Worm (Caenorhabditis elegans) whole organism, mixed stage, embryonic: ENCODE measurements around the gene C18H7.12.

Source experiments
- M03D4.4 ChIP-seq: sonication (generic microtip); optimal IDR thresholded peaks from 2 replicates; lab custom pipeline; 2017; ENCODE audit warnings: mild to moderate bottlenecking, missing genetic modification characterization, missing compliant biosample characterization
- blmp-1 ChIP-seq: fragments of 150-350 bp; optimal IDR thresholded peaks from 2 replicates; lab custom pipeline; 2014; ENCODE audit warnings: missing biosample characterization, missing genetic modification characterization
- ceh-39 ChIP-seq: fragments of 150-350 bp; optimal IDR thresholded peaks from 2 replicates; lab custom pipeline; 2014; ENCODE audit warnings: missing biosample characterization, missing genetic modification characterization
- ceh-43 ChIP-seq: fragments of 200-800 bp; sonication (Bioruptor generic); optimal IDR thresholded peaks from 2 replicates; lab custom pipeline; 2018; ENCODE audit warnings: mild to moderate bottlenecking, missing genetic modification characterization, moderate library complexity, missing compliant biosample characterization
- ceh-83 ChIP-seq: fragments of 200-800 bp; sonication (Bioruptor generic); optimal IDR thresholded peaks from 2 replicates; lab custom pipeline; 2018; ENCODE audit warnings: mild to moderate bottlenecking, missing genetic modification characterization, missing compliant biosample characterization
- ces-1 ChIP-seq: fragments of 150-350 bp; optimal IDR thresholded peaks from 2 replicates; lab custom pipeline; 2014; ENCODE audit warnings: missing biosample characterization, missing genetic modification reagents, missing genetic modification characterization
- cnd-1 ChIP-seq: fragments of 200-800 bp; sonication (Bioruptor generic); optimal IDR thresholded peaks from 2 replicates; lab custom pipeline; 2018; ENCODE audit warnings: mild to moderate bottlenecking, missing genetic modification characterization, missing compliant biosample characterization
- drap-1 ChIP-seq: fragments of 200-800 bp; sonication (Bioruptor generic); optimal IDR thresholded peaks from 3 replicates; lab custom pipeline; 2018; ENCODE audit warnings: mild to moderate bottlenecking, missing genetic modification characterization, missing compliant biosample characterization
- elt-1 ChIP-seq: sonication (generic microtip); optimal IDR thresholded peaks from 2 replicates; lab custom pipeline; 2017; ENCODE audit warnings: missing genetic modification characterization, mild to moderate bottlenecking, missing compliant biosample characterization, antibody characterized with exemption, moderate library complexity, borderline replicate concordance; ENCODE audit not compliant: insufficient read depth
- elt-3 ChIP-seq: fragments of 150-350 bp; optimal IDR thresholded peaks from 2 replicates; lab custom pipeline; 2014; ENCODE audit warnings: missing biosample characterization, missing genetic modification characterization
- flh-1 ChIP-seq: fragments of 200-800 bp; sonication (Bioruptor generic); optimal IDR thresholded peaks from 2 replicates; lab custom pipeline; 2018; ENCODE audit warnings: mild to moderate bottlenecking, missing genetic modification characterization, moderate library complexity, missing compliant biosample characterization
- ham-2 ChIP-seq: fragments of 200-800 bp; sonication (Bioruptor generic); optimal IDR thresholded peaks from 2 replicates; lab custom pipeline; 2018; ENCODE audit warnings: mild to moderate bottlenecking, missing genetic modification characterization, missing compliant biosample characterization
- lin-13 ChIP-seq: fragments of 150-350 bp; optimal IDR thresholded peaks from 2 replicates; lab custom pipeline; 2014; ENCODE audit warnings: missing biosample characterization, missing genetic modification characterization
- lin-32 ChIP-seq: fragments of 200-800 bp; sonication (Bioruptor generic); optimal IDR thresholded peaks from 2 replicates; lab custom pipeline; 2018; ENCODE audit warnings: mild to moderate bottlenecking, missing genetic modification characterization, missing compliant biosample characterization
- mab-5 ChIP-seq: fragments of 150-350 bp; optimal IDR thresholded peaks from 2 replicates; lab custom pipeline; 2014; ENCODE audit warnings: missing biosample characterization, missing genetic modification characterization
- mep-1 ChIP-seq: fragments of 150-350 bp; optimal IDR thresholded peaks from 2 replicates; lab custom pipeline; 2017; ENCODE audit warnings: missing biosample characterization, missing genetic modification reagents, missing genetic modification characterization, inconsistent platforms
- mls-2 ChIP-seq: sonication (generic microtip); optimal IDR thresholded peaks from 2 replicates; lab custom pipeline; 2016; ENCODE audit warnings: mild to moderate bottlenecking, missing genetic modification characterization, moderate library complexity, missing compliant biosample characterization
- nhr-12 ChIP-seq: fragments of 150-350 bp; optimal IDR thresholded peaks from 2 replicates; lab custom pipeline; 2014; ENCODE audit warnings: missing biosample characterization, missing genetic modification characterization
- nhr-2 ChIP-seq: fragments of 150-350 bp; optimal IDR thresholded peaks from 2 replicates; lab custom pipeline; 2014; ENCODE audit warnings: missing biosample characterization, missing genetic modification characterization
- nhr-28 ChIP-seq: fragments of 150-350 bp; optimal IDR thresholded peaks from 2 replicates; lab custom pipeline; 2014; ENCODE audit warnings: missing biosample characterization, missing genetic modification characterization
- nhr-76 ChIP-seq: sonication (generic microtip); optimal IDR thresholded peaks from 2 replicates; lab custom pipeline; 2017; ENCODE audit warnings: missing biosample characterization, missing genetic modification characterization
- snpc-4 ChIP-seq: fragments of 150-350 bp; optimal IDR thresholded peaks from 2 replicates; lab custom pipeline; 2014; ENCODE audit warnings: missing biosample characterization, missing genetic modification characterization
- sptf-1 ChIP-seq: sonication (generic microtip); optimal IDR thresholded peaks from 2 replicates; lab custom pipeline; 2017; ENCODE audit warnings: mild to moderate bottlenecking, missing genetic modification characterization, moderate library complexity, missing compliant biosample characterization
- tbx-8 ChIP-seq: fragments of 200-800 bp; sonication (Bioruptor generic); optimal IDR thresholded peaks from 2 replicates; lab custom pipeline; 2018; ENCODE audit warnings: mild to moderate bottlenecking, missing genetic modification characterization, moderate library complexity, missing compliant biosample characterization
- unc-120 ChIP-seq: sonication (generic microtip); optimal IDR thresholded peaks from 2 replicates; lab custom pipeline; 2017; ENCODE audit warnings: missing genetic modification characterization, missing compliant biosample characterization; ENCODE audit not compliant: poor library complexity, severe bottlenecking
- zip-8 ChIP-seq: fragments of 150-350 bp; optimal IDR thresholded peaks from 2 replicates; lab custom pipeline; 2014; ENCODE audit warnings: missing biosample characterization, missing genetic modification characterization
- ztf-11 ChIP-seq: fragments of 150-350 bp; optimal IDR thresholded peaks from 2 replicates; lab custom pipeline; 2014; ENCODE audit warnings: missing biosample characterization, missing genetic modification characterization

C18H7.12 gene

ce11 chrIV:587729-588128 lies at the start of gene C18H7.12:
C18H7.12 (minus strand) TSS chrIV:587829.
- TF ChIP-seq tbx-8 (no peak), nhr-12 (tag; lab: Kevin White, UChicago) (no peak), M03D4.4 (no peak), mab-5 (no peak), drap-1 (GFP tag; lab: Kevin White, UChicago) (no peak), cnd-1 (tag; lab: Kevin White, UChicago) (no peak), ztf-11 (tag; lab: Kevin White, UChicago) (no peak), lin-13 (no peak), zip-8 (tag; lab: Kevin White, UChicago) (no peak)

ce11 chrIV:633565-633964 lies 45.9 kb upstream of the C18H7.12 start:
- TF ChIP-seq nhr-76 (tag; lab: Kevin White, UChicago) (no peak), mls-2 (tag; lab: Kevin White, UChicago) (no peak), unc-120 (no peak), cnd-1 (tag; lab: Kevin White, UChicago) (no peak), lin-13 (no peak), ztf-11 (tag; lab: Kevin White, UChicago) (no peak)

ce11 chrIV:631869-632268 lies 44.2 kb upstream of the C18H7.12 start:
- no peak for TF ChIP-seq ceh-83 (GFP tag; lab: Kevin White, UChicago)
- no peak for TF ChIP-seq ceh-43 (GFP tag; lab: Kevin White, UChicago)
- TF ChIP-seq ceh-39 (tag; lab: Kevin White, UChicago): no peak
- no peak for TF ChIP-seq mep-1 (tag; lab: Kevin White, UChicago)
- TF ChIP-seq flh-1 (GFP tag; lab: Kevin White, UChicago): no peak
- no peak for TF ChIP-seq nhr-28 (tag; lab: Kevin White, UChicago)
- no peak for TF ChIP-seq unc-120
- TF ChIP-seq mls-2 (tag; lab: Kevin White, UChicago): no peak
- no peak for TF ChIP-seq cnd-1 (tag; lab: Kevin White, UChicago)
- TF ChIP-seq sptf-1 (tag; lab: Kevin White, UChicago): no peak
- TF ChIP-seq lin-32 (GFP tag; lab: Kevin White, UChicago): no peak
- no peak for TF ChIP-seq ham-2
- no peak for TF ChIP-seq zip-8 (tag; lab: Kevin White, UChicago)
- TF ChIP-seq ztf-11 (tag; lab: Kevin White, UChicago): no peak
- no peak for TF ChIP-seq ces-1

- no peak for TF ChIP-seq mep-1 (tag; lab: Kevin White, UChicago)
- TF ChIP-seq ztf-11 (tag; lab: Kevin White, UChicago): no peak
- no peak for TF ChIP-seq ceh-83 (GFP tag; lab: Kevin White, UChicago)
- TF ChIP-seq nhr-28 (tag; lab: Kevin White, UChicago): no peak
- no peak for TF ChIP-seq ceh-43 (GFP tag; lab: Kevin White, UChicago)
- TF ChIP-seq lin-32 (GFP tag; lab: Kevin White, UChicago): no peak
- no peak for TF ChIP-seq mls-2 (tag; lab: Kevin White, UChicago)
- no peak for TF ChIP-seq blmp-1 (tag; lab: Kevin White, UChicago)
- TF ChIP-seq drap-1 (GFP tag; lab: Kevin White, UChicago): no peak
- no peak for TF ChIP-seq nhr-12 (tag; lab: Kevin White, UChicago)
- no peak for TF ChIP-seq sptf-1 (tag; lab: Kevin White, UChicago)
- TF ChIP-seq zip-8 (tag; lab: Kevin White, UChicago): no peak
- TF ChIP-seq nhr-2 (tag; lab: Kevin White, UChicago): no peak
- no peak for TF ChIP-seq snpc-4 (tag; lab: Kevin White, UChicago)
- TF ChIP-seq elt-1 (tag; lab: Kevin White, UChicago): no peak
- TF ChIP-seq, all 35 proteins: peak for 0
Observed at ce11 chrIV:630598-630997, 43.0 kb upstream of the C18H7.12 start.

- TF ChIP-seq ceh-43 (GFP tag; lab: Kevin White, UChicago): no peak
Observed at ce11 chrIV:627237-627636, 39.6 kb upstream of the C18H7.12 start, which contains the start of gene nhr-76. nhr-76 (plus strand) TSS chrIV:627537.

- TF ChIP-seq elt-3 (tag; lab: Kevin White, UChicago): no peak
- no peak for TF ChIP-seq zip-8 (tag; lab: Kevin White, UChicago)
- no peak for TF ChIP-seq ceh-83 (GFP tag; lab: Kevin White, UChicago)
- TF ChIP-seq, all 35 proteins: peak for 0
Observed at ce11 chrIV:625947-626548, 38.4 kb upstream of the C18H7.12 start.
